Worm (Caenorhabditis elegans) whole organism, young adult: Measurements from ENCODE around the gene eif-1.A.
"Not testable (repeated sequence)": the region's sequence is repeated elsewhere in the genome, so short reads cannot be mapped to it uniquely, and the experiment has no call there.

Experiments
- B0019.2 ChIP-seq: fragments of 200-800 bp; sonication (Bioruptor generic); conservative IDR thresholded peaks from 2 replicates; pipeline ENCODE4 v1.3.6; 2022; ENCODE audit warnings: missing genetic modification reagents, missing genetic modification characterization, missing compliant biosample characterization
- B0336.3 ChIP-seq: fragments of 200-800 bp; sonication (Bioruptor generic); IDR thresholded peaks from 2 replicates; pipeline ENCODE4 v1.3.6; 2022; ENCODE audit warnings: missing genetic modification characterization, missing compliant biosample characterization
- D2030.7 ChIP-seq: fragments of 200-800 bp; sonication (Bioruptor generic); IDR thresholded peaks from 2 replicates; pipeline ENCODE4 v1.3.6; 2022; ENCODE audit warnings: missing genetic modification reagents, missing genetic modification characterization, missing compliant biosample characterization
- F10E7.11 ChIP-seq: sonication (generic microtip); optimal IDR thresholded peaks from 2 replicates; lab custom pipeline; 2017; ENCODE audit warnings: mild to moderate bottlenecking, missing genetic modification characterization, moderate library complexity, missing compliant biosample characterization
- F37B4.10 ChIP-seq: fragments of 200-800 bp; sonication (Bioruptor generic); IDR thresholded peaks from 2 replicates; pipeline ENCODE4 v1.3.6; 2022; ENCODE audit warnings: missing genetic modification characterization, missing compliant biosample characterization
- F49E8.2 ChIP-seq: sonication (generic microtip); optimal IDR thresholded peaks from 3 replicates; lab custom pipeline; 2017; ENCODE audit warnings: missing genetic modification characterization, mild to moderate bottlenecking, missing compliant biosample characterization, antibody characterized with exemption, moderate library complexity; ENCODE audit not compliant: insufficient read depth
- F57A8.1 ChIP-seq: fragments of 200-800 bp; sonication (Bioruptor generic); optimal IDR thresholded peaks from 2 replicates; lab custom pipeline; 2018; ENCODE audit warnings: mild to moderate bottlenecking, missing genetic modification characterization, moderate library complexity, missing compliant biosample characterization
- K11D2.4 ChIP-seq: fragments of 200-800 bp; sonication (Bioruptor generic); IDR thresholded peaks from 2 replicates; pipeline ENCODE4 v1.3.6; 2022; ENCODE audit warnings: missing genetic modification reagents, missing genetic modification characterization, missing compliant biosample characterization
- K12H6.12 ChIP-seq: fragments of 200-800 bp; sonication (Bioruptor generic); optimal IDR thresholded peaks from 2 replicates; lab custom pipeline; 2018; ENCODE audit warnings: mild to moderate bottlenecking, missing genetic modification characterization, missing compliant biosample characterization
- Y53F4B.3 ChIP-seq: fragments of 200-800 bp; sonication (Bioruptor generic); IDR thresholded peaks from 2 replicates; pipeline ENCODE4 v1.3.6; 2022; ENCODE audit warnings: missing genetic modification reagents, missing genetic modification characterization, missing compliant biosample characterization
- athp-1 ChIP-seq: sonication (generic microtip); optimal IDR thresholded peaks from 2 replicates; lab custom pipeline; 2017; ENCODE audit warnings: mild to moderate bottlenecking, missing genetic modification characterization, missing compliant biosample characterization
- attf-5 ChIP-seq: fragments of 200-800 bp; sonication (Bioruptor generic); optimal IDR thresholded peaks from 2 replicates; lab custom pipeline; 2018; ENCODE audit warnings: mild to moderate bottlenecking, missing genetic modification characterization, missing compliant biosample characterization
- bed-2 ChIP-seq: fragments of 200-800 bp; sonication (Bioruptor generic); IDR thresholded peaks from 2 replicates; pipeline ENCODE4 v1.3.6; 2022; ENCODE audit warnings: missing genetic modification reagents, missing genetic modification characterization, missing compliant biosample characterization
- ccch-3 ChIP-seq: fragments of 200-800 bp; sonication (Bioruptor generic); optimal IDR thresholded peaks from 2 replicates; lab custom pipeline; 2018; ENCODE audit warnings: mild to moderate bottlenecking, missing genetic modification characterization, missing compliant biosample characterization
- cebp-1 ChIP-seq, 2 experiments: fragments of 200-800 bp in 1 of 2; sonication (Bioruptor generic) in 1 of 2; sonication (generic microtip) in 1 of 2; IDR thresholded peaks in 1 of 2; optimal IDR thresholded peaks in 1 of 2; 2 replicates each; pipeline versions ENCODE4 v1.3.6 to Lab custom; 2017 to 2022; ENCODE audit warnings: missing compliant biosample characterization in 2 of 2, missing genetic modification characterization in 2 of 2, mild to moderate bottlenecking in 1 of 2, missing genetic modification reagents in 1 of 2, moderate library complexity in 1 of 2
- ceh-27 ChIP-seq: fragments of 200-800 bp; sonication (Bioruptor generic); optimal IDR thresholded peaks from 2 replicates; lab custom pipeline; 2018; ENCODE audit warnings: mild to moderate bottlenecking, missing genetic modification characterization, moderate library complexity, missing compliant biosample characterization
- ceh-58 ChIP-seq: fragments of 200-800 bp; sonication (Bioruptor generic); IDR thresholded peaks from 2 replicates; pipeline ENCODE4 v1.3.6; 2022; ENCODE audit warnings: missing genetic modification characterization, missing compliant biosample characterization
- chd-7 ChIP-seq: sonication (generic microtip); optimal IDR thresholded peaks from 2 replicates; lab custom pipeline; 2016; ENCODE audit warnings: mild to moderate bottlenecking, missing genetic modification characterization, moderate library complexity, missing compliant biosample characterization
- die-1 ChIP-seq: sonication (generic microtip); optimal IDR thresholded peaks from 2 replicates; lab custom pipeline; 2016; ENCODE audit warnings: missing genotype, mild to moderate bottlenecking, missing genetic modification characterization, missing compliant biosample characterization
- efl-1 ChIP-seq: fragments of 150-350 bp; optimal IDR thresholded peaks from 2 replicates; lab custom pipeline; 2014; ENCODE audit warnings: missing biosample characterization, missing genetic modification reagents, missing genetic modification characterization
- egrh-3 ChIP-seq: fragments of 200-800 bp; sonication (Bioruptor generic); IDR thresholded peaks from 2 replicates; pipeline ENCODE4 v1.3.6; 2022; ENCODE audit warnings: missing genetic modification reagents, missing genetic modification characterization, missing compliant biosample characterization
- ekl-4 ChIP-seq: fragments of 200-800 bp; sonication (Bioruptor generic); IDR thresholded peaks from 2 replicates; pipeline ENCODE4 v1.3.6; 2022; ENCODE audit warnings: missing genetic modification reagents, missing genetic modification characterization, missing compliant biosample characterization
- fkh-3 ChIP-seq: sonication (generic microtip); optimal IDR thresholded peaks from 2 replicates; lab custom pipeline; 2016; ENCODE audit warnings: mild to moderate bottlenecking, missing genetic modification characterization, missing compliant biosample characterization
- gei-17 ChIP-seq: fragments of 200-800 bp; sonication (Bioruptor generic); optimal IDR thresholded peaks from 2 replicates; lab custom pipeline; 2018; ENCODE audit warnings: mild to moderate bottlenecking, missing genetic modification characterization, missing compliant biosample characterization
- hlh-12 ChIP-seq: sonication (generic microtip); optimal IDR thresholded peaks from 2 replicates; lab custom pipeline; 2016; ENCODE audit warnings: missing genetic modification characterization, missing compliant biosample characterization
- hmg-1.2 ChIP-seq: fragments of 200-800 bp; sonication (Bioruptor generic); IDR thresholded peaks from 2 replicates; pipeline ENCODE4 v1.3.6; 2022; ENCODE audit warnings: missing genetic modification reagents, missing genetic modification characterization, missing compliant biosample characterization
- lag-1 ChIP-seq: fragments of 200-800 bp; sonication (Bioruptor generic); IDR thresholded peaks from 2 replicates; pipeline ENCODE4 v1.3.6; 2022; ENCODE audit warnings: missing genetic modification reagents, missing genetic modification characterization, missing compliant biosample characterization
- lin-40 ChIP-seq: sonication (generic microtip); optimal IDR thresholded peaks from 2 replicates; lab custom pipeline; 2016; ENCODE audit warnings: missing genetic modification characterization, mild to moderate bottlenecking, missing compliant biosample characterization, missing genotype, missing genetic modification reagents
- madf-3 ChIP-seq: fragments of 200-800 bp; sonication (Bioruptor generic); IDR thresholded peaks from 2 replicates; pipeline ENCODE4 v1.3.6; 2022; ENCODE audit warnings: missing genetic modification reagents, missing genetic modification characterization, missing compliant biosample characterization
- nfyb-1 ChIP-seq: fragments of 200-800 bp; sonication (Bioruptor generic); IDR thresholded peaks from 2 replicates; pipeline ENCODE4 v1.3.6; 2022; ENCODE audit warnings: missing genetic modification reagents, missing genetic modification characterization, missing compliant biosample characterization
- pha-4 ChIP-seq: fragments of 150-350 bp; sonication (generic microtip); optimal IDR thresholded peaks from 2 replicates; lab custom pipeline; 2014; ENCODE audit warnings: missing biosample characterization, missing genetic modification reagents, missing genetic modification characterization
- snpc-1.1 ChIP-seq: sonication (generic microtip); optimal IDR thresholded peaks from 2 replicates; lab custom pipeline; 2017; ENCODE audit warnings: missing genetic modification characterization, mild to moderate bottlenecking, missing compliant biosample characterization, antibody characterized with exemption, moderate library complexity, missing genotype, missing genetic modification reagents; ENCODE audit not compliant: insufficient read depth
- snpc-1.3 ChIP-seq: sonication (generic microtip); optimal IDR thresholded peaks from 2 replicates; lab custom pipeline; 2017; ENCODE audit warnings: missing genetic modification characterization, mild to moderate bottlenecking, missing compliant biosample characterization, antibody characterized with exemption, moderate library complexity, missing genotype, missing genetic modification reagents; ENCODE audit not compliant: insufficient read depth
- snpc-3.4 ChIP-seq: sonication (generic microtip); optimal IDR thresholded peaks from 2 replicates; lab custom pipeline; 2017; ENCODE audit warnings: missing genetic modification characterization, mild to moderate bottlenecking, missing compliant biosample characterization, antibody characterized with exemption, moderate library complexity, missing genotype, missing genetic modification reagents
- snpc-4 ChIP-seq, 5 experiments: fragments of 150-350 bp in 1 of 5; sonication (generic microtip) in 4 of 5; optimal IDR thresholded peaks; 2 replicates each; lab custom pipeline; 2014 to 2018; ENCODE audit warnings: missing genetic modification characterization in 5 of 5, missing biosample characterization in 3 of 5, antibody characterized with exemption in 2 of 5, mild to moderate bottlenecking in 2 of 5, missing compliant biosample characterization in 2 of 5, missing genotype in 2 of 5, moderate library complexity in 2 of 5, missing genetic modification reagents in 1 of 5
- tbp1 ChIP-seq: fragments of 200-800 bp; sonication (Bioruptor generic); optimal IDR thresholded peaks from 2 replicates; lab custom pipeline; 2018; ENCODE audit warnings: mild to moderate bottlenecking, missing genetic modification characterization, missing compliant biosample characterization
- tbx-9 ChIP-seq: sonication (generic microtip); optimal IDR thresholded peaks from 2 replicates; lab custom pipeline; 2016; ENCODE audit warnings: borderline replicate concordance, missing genetic modification characterization, inconsistent platforms, missing compliant biosample characterization
- xnd-1 ChIP-seq: sonication (generic microtip); optimal IDR thresholded peaks from 2 replicates; lab custom pipeline; 2016; ENCODE audit warnings: missing genotype, missing genetic modification reagents, missing genetic modification characterization, missing compliant biosample characterization
- ztf-3 ChIP-seq: fragments of 200-800 bp; sonication (Bioruptor generic); optimal IDR thresholded peaks from 2 replicates; lab custom pipeline; 2018; ENCODE audit warnings: mild to moderate bottlenecking, missing genetic modification characterization, missing compliant biosample characterization

Gene eif-1.A

ce11 chrIV:4776501-4776900, 34.2 kb upstream of the eif-1.A start:
- TF ChIP-seq hmg-1.2 (no peak), F37B4.10 (no peak), nfyb-1 (GFP tag; lab: Robert Waterston, UW) (peak; percentile 76; the same call in 1 of the 2 replicates)
- TF ChIP-seq, all 124 proteins: peak for 1

DNA sequence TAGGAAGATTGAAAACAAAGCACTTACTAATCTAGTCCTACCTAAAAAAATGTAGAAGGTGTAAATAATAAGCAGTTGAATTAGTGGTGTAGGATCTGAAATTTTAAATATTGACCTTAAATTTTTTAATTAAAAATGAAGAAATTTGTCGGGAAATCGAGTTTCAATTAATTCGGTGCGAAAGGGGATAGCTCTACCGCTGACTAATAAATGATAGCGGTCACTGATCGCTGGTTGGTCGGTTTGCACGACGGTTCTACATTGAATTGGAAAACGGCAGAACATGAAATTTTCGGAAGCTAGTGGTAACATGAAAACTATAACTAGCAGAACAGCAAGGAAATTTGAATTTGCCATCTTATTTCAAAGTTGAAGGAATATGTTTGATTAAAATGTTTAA, 30.6 kb upstream of the eif-1.A start, which contains the start of gene set-15:
TSS of gene set-15 (minus strand) at position 101 of the 400 bp plus-strand sequence.
- TF ChIP-seq cebp-1 (GFP tag; IDR thresholded peaks at IDR 0.05; lab: Robert Waterston, UW), result no peak
- TF ChIP-seq cebp-1 (tag; optimal IDR thresholded peaks at IDR 0.05; lab: Kevin White, UChicago), result no peak
- TF ChIP-seq bed-2 (GFP tag; lab: Robert Waterston, UW), result no peak
- no peak for TF ChIP-seq snpc-3.4
- TF ChIP-seq efl-1 (GFP tag; lab: Kevin White, UChicago), result no peak
- no peak for TF ChIP-seq xnd-1 (tag; lab: Kevin White, UChicago)
- TF ChIP-seq gei-17, result no peak
- TF ChIP-seq fkh-3, result no peak
- TF ChIP-seq madf-3 (GFP tag; lab: Robert Waterston, UW), result no peak
- TF ChIP-seq ekl-4 (GFP tag; lab: Robert Waterston, UW), result no peak
- no peak for TF ChIP-seq athp-1 (tag; lab: Kevin White, UChicago)
- TF ChIP-seq chd-7 (tag; lab: Kevin White, UChicago), result no peak
- TF ChIP-seq egrh-3 (GFP tag; lab: Robert Waterston, UW), result no peak
- no peak for TF ChIP-seq F57A8.1
- no peak for TF ChIP-seq pha-4 (tag; lab: Kevin White, UChicago)
- no peak for TF ChIP-seq ztf-3 (GFP tag; lab: Kevin White, UChicago)
- no peak for TF ChIP-seq Y53F4B.3 (GFP tag; lab: Robert Waterston, UW)
- no peak for TF ChIP-seq hlh-12 (tag; lab: Kevin White, UChicago)
- no peak for TF ChIP-seq F10E7.11 (tag; lab: Kevin White, UChicago)
- TF ChIP-seq K12H6.12 (tag; lab: Kevin White, UChicago), result no peak
- TF ChIP-seq lag-1, result no peak

ce11 chrIV:4781123-4781522, 29.6 kb upstream of the eif-1.A start:
- no peak for TF ChIP-seq ceh-58 (GFP tag; lab: Robert Waterston, UW)
- no peak for TF ChIP-seq F49E8.2 (tag; lab: Kevin White, UChicago)
- peak; percentile 67 for TF ChIP-seq hmg-1.2

DNA sequence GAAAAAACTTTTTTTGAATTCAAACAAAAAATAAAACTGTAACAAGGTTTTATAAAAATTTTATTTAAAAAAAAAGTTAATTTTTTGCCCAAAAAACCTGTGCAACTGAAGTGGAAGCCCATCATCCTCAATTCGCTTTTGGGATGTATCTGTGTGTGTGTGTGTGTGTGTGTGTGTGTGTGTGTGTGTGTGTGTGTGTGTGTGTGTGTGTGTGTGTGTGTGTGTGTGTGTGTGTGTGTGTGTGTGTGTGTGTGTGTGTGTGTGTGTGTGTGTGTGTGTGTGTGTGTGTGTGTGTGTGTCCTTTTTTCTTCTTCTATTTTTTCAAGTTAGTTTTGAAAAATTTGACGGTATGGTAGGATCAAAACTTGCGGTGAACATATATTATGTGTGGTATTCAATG, 26.0 kb upstream of the eif-1.A start:
- peak; percentile 34; the same call in 1 of the 2 replicates for TF ChIP-seq hmg-1.2
- not testable (repeated sequence) for TF ChIP-seq snpc-4 (GFP tag; optimal IDR thresholded peaks at IDR 0.05; lab: Kevin White, UChicago)
- peak in 1 of 4 experiments; percentile 52 for TF ChIP-seq snpc-4 (tag; optimal IDR thresholded peaks at IDR 0.05; lab: Kevin White, UChicago)
- TF ChIP-seq tbp1 (GFP tag; lab: Kevin White, UChicago), result peak; percentile 5
- peak; percentile 58; the same call in 1 of the 2 replicates for TF ChIP-seq egrh-3 (GFP tag; lab: Robert Waterston, UW)
- TF ChIP-seq, all 124 proteins: peak for 4; not testable (repeated sequence) for 120

DNA sequence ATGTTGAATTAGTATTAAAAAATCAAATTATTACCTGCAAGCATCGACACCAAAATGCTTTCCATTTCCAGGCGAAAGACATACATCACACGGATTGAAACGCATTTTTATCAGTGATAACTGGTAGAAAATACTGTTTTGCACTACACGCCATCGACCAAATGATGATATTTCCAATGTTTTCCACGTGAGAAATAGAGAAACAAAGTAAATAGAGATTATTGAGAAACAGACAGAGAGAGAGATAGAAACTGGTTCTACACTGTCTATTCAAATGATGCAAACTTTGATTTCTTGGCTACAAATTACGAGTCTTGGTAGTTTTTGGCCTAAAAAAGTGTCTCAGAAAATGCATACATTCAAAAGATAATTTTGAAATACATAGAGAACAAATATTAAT, 22.4 kb upstream of the eif-1.A start, which contains the start of gene nhr-104:
TSS of gene nhr-104 (minus strand) at position 361 of the 400 bp plus-strand sequence.
- TF ChIP-seq tbx-9 (tag; lab: Kevin White, UChicago), result no peak
- TF ChIP-seq die-1 (tag; lab: Kevin White, UChicago), result no peak
- TF ChIP-seq snpc-1.3 (tag; lab: Kevin White, UChicago), result no peak
- TF ChIP-seq snpc-4 (GFP tag; optimal IDR thresholded peaks at IDR 0.05; lab: Kevin White, UChicago), result no peak
- no peak for TF ChIP-seq snpc-4 (tag; optimal IDR thresholded peaks at IDR 0.05; lab: Kevin White, UChicago)
- TF ChIP-seq ccch-3 (GFP tag; lab: Kevin White, UChicago), result no peak
- no peak for TF ChIP-seq ceh-27
- TF ChIP-seq ceh-58 (GFP tag; lab: Robert Waterston, UW), result no peak
- TF ChIP-seq B0336.3, result no peak
- peak; percentile 38 for TF ChIP-seq attf-5 (GFP tag; lab: Kevin White, UChicago)
- no peak for TF ChIP-seq D2030.7 (GFP tag; lab: Robert Waterston, UW)
- no peak for TF ChIP-seq K11D2.4 (GFP tag; lab: Robert Waterston, UW)
- no peak for TF ChIP-seq efl-1 (GFP tag; lab: Kevin White, UChicago)
- peak; percentile 45 for TF ChIP-seq lin-40
- TF ChIP-seq snpc-1.1 (tag; lab: Kevin White, UChicago), result no peak
- no peak for TF ChIP-seq athp-1 (tag; lab: Kevin White, UChicago)
- no peak for TF ChIP-seq B0019.2 (GFP tag; lab: Robert Waterston, UW)
- TF ChIP-seq hmg-1.2, result peak; percentile 45; the same call in 1 of the 2 replicates
